Fruit fly (Drosophila melanogaster) whole organism, embryonic: ENCODE results near the gene CG42824.

Source experiments
- Ada2b ChIP-seq: fragments of 200-800 bp; sonication (Bioruptor generic); IDR thresholded peaks from 2 replicates; pipeline ENCODE4 v1.3.6; 2022; ENCODE audit warnings: missing biosample characterization, missing genetic modification characterization
- Asciz ChIP-seq: fragments of 200-800 bp; sonication (Bioruptor generic); optimal IDR thresholded peaks from 2 replicates; lab custom pipeline; 2017; ENCODE audit warnings: missing biosample characterization, mild to moderate bottlenecking, missing genetic modification characterization, missing genetic modification reagents
- Atf3 ChIP-seq: fragments of 200-800 bp; sonication (Bioruptor generic); optimal IDR thresholded peaks from 3 replicates; lab custom pipeline; 2016; ENCODE audit warnings: missing biosample characterization, missing genetic modification characterization
- Atf6 ChIP-seq: fragments of 200-800 bp; sonication (Bioruptor generic); IDR thresholded peaks from 2 replicates; pipeline ENCODE4 v1.3.6; 2022; ENCODE audit warnings: missing biosample characterization, missing genetic modification characterization
- CG10209 ChIP-seq: fragments of 200-800 bp; sonication (Bioruptor generic); optimal IDR thresholded peaks from 3 replicates; lab custom pipeline; 2017; ENCODE audit warnings: missing biosample characterization, mild to moderate bottlenecking, missing genetic modification characterization, missing genetic modification reagents
- CG11085 ChIP-seq: fragments of 200-800 bp; sonication (Bioruptor generic); IDR thresholded peaks from 2 replicates; pipeline ENCODE4 v1.3.6; 2022; ENCODE audit warnings: missing biosample characterization, missing genetic modification characterization
- CG11695 ChIP-seq: fragments of 200-800 bp; sonication (Bioruptor generic); IDR thresholded peaks from 3 replicates; pipeline ENCODE4 v1.3.6; 2022; ENCODE audit warnings: missing biosample characterization, missing genetic modification characterization
- CG12769 ChIP-seq: fragments of 200-800 bp; sonication (Bioruptor generic); optimal IDR thresholded peaks from 2 replicates; lab custom pipeline; 2019; ENCODE audit warnings: missing biosample characterization, mild to moderate bottlenecking, missing genetic modification characterization, moderate library complexity
- CG13287 ChIP-seq: fragments of 200-800 bp; sonication (Bioruptor generic); IDR thresholded peaks from 2 replicates; pipeline ENCODE4 v1.3.6; 2022; ENCODE audit warnings: missing biosample characterization, missing genetic modification characterization; ENCODE audit not compliant: partially characterized antibody
- CG13424 ChIP-seq: fragments of 200-800 bp; sonication (Bioruptor generic); optimal IDR thresholded peaks from 2 replicates; lab custom pipeline; 2019; ENCODE audit warnings: missing biosample characterization, mild to moderate bottlenecking, missing genetic modification characterization, moderate library complexity
- CG14050 ChIP-seq: fragments of 200-800 bp; sonication (Bioruptor generic); IDR thresholded peaks from 3 replicates; pipeline ENCODE4 v1.3.6; 2022; ENCODE audit warnings: missing biosample characterization, missing genetic modification characterization
- CG15011 ChIP-seq: fragments of 200-800 bp; sonication (Bioruptor generic); optimal IDR thresholded peaks from 3 replicates; lab custom pipeline; 2018; ENCODE audit warnings: missing biosample characterization, mild to moderate bottlenecking, missing genetic modification characterization
- CG1529 ChIP-seq: fragments of 200-800 bp; sonication (Bioruptor generic); optimal IDR thresholded peaks from 3 replicates; lab custom pipeline; 2018; ENCODE audit warnings: missing biosample characterization, missing genetic modification characterization
- CG15479 ChIP-seq: fragments of 200-800 bp; sonication (Bioruptor generic); optimal IDR thresholded peaks from 3 replicates; lab custom pipeline; 2019; ENCODE audit warnings: missing biosample characterization, mild to moderate bottlenecking, missing genetic modification characterization, moderate library complexity
- CG16815 ChIP-seq: fragments of 200-800 bp; sonication (Bioruptor generic); optimal IDR thresholded peaks from 3 replicates; lab custom pipeline; 2017; ENCODE audit warnings: missing biosample characterization, mild to moderate bottlenecking, missing genetic modification characterization
- CG16863 ChIP-seq: fragments of 200-800 bp; sonication (Bioruptor generic); optimal IDR thresholded peaks from 3 replicates; lab custom pipeline; 2016; ENCODE audit warnings: missing biosample characterization, missing genetic modification characterization
- CG17385 ChIP-seq: fragments of 200-800 bp; sonication (Bioruptor generic); optimal IDR thresholded peaks from 3 replicates; lab custom pipeline; 2018; ENCODE audit warnings: missing biosample characterization, mild to moderate bottlenecking, missing genetic modification characterization
- CG2116 ChIP-seq: fragments of 200-800 bp; sonication (Bioruptor generic); optimal IDR thresholded peaks from 3 replicates; lab custom pipeline; 2018; ENCODE audit warnings: missing biosample characterization, mild to moderate bottlenecking, missing genetic modification characterization
- CG31224 ChIP-seq: fragments of 200-800 bp; sonication (Bioruptor generic); IDR thresholded peaks from 2 replicates; pipeline ENCODE4 v1.3.6; 2022; ENCODE audit warnings: missing biosample characterization, missing genetic modification characterization
- CG32767 ChIP-seq: fragments of 200-800 bp; sonication (Bioruptor generic); IDR thresholded peaks from 2 replicates; pipeline ENCODE4 v1.3.6; 2022; ENCODE audit warnings: missing biosample characterization, missing genetic modification characterization
- CG34376 ChIP-seq: fragments of 200-800 bp; sonication (Bioruptor generic); optimal IDR thresholded peaks from 2 replicates; lab custom pipeline; 2018; ENCODE audit warnings: missing biosample characterization, mild to moderate bottlenecking, missing genetic modification characterization
- CG7357 ChIP-seq: fragments of 200-800 bp; sonication (Bioruptor generic); IDR thresholded peaks from 3 replicates; pipeline ENCODE4 v1.3.6; 2022; ENCODE audit warnings: missing biosample characterization, missing genetic modification characterization
- CG7556 ChIP-seq: fragments of 200-800 bp; sonication (Bioruptor generic); optimal IDR thresholded peaks from 2 replicates; lab custom pipeline; 2017; ENCODE audit warnings: missing biosample characterization, mild to moderate bottlenecking, missing genetic modification characterization
- CG7745 ChIP-seq: fragments of 200-800 bp; sonication (Bioruptor generic); optimal IDR thresholded peaks from 2 replicates; lab custom pipeline; 2018; ENCODE audit warnings: missing biosample characterization, mild to moderate bottlenecking, missing genetic modification characterization, moderate library complexity
- CG8924 ChIP-seq: fragments of 200-800 bp; optimal IDR thresholded peaks from 3 replicates; lab custom pipeline; 2019; ENCODE audit warnings: missing biosample characterization, mild to moderate bottlenecking, missing genetic modification characterization, moderate library complexity
- CG9609 ChIP-seq: fragments of 200-800 bp; sonication (Bioruptor generic); optimal IDR thresholded peaks from 3 replicates; lab custom pipeline; 2016; ENCODE audit warnings: missing biosample characterization, missing genetic modification characterization
- Dref ChIP-seq: fragments of 200-800 bp; sonication (Bioruptor generic); IDR thresholded peaks from 2 replicates; pipeline ENCODE4 v1.3.6; 2022; ENCODE audit warnings: missing biosample characterization, missing genetic modification characterization
- Ets65A ChIP-seq: fragments of 200-800 bp; sonication (Bioruptor generic); peaks from one replicate; lab custom pipeline; 2016; ENCODE audit warnings: missing biosample characterization, missing genetic modification characterization
- HLH54F ChIP-seq: fragments of 200-800 bp; sonication (Bioruptor generic); optimal IDR thresholded peaks from 3 replicates; lab custom pipeline; 2016; ENCODE audit warnings: missing biosample characterization, missing genetic modification characterization
- Hr39 ChIP-seq: fragments of >200 bp; optimal IDR thresholded peaks from 2 replicates; lab custom pipeline; 2017
- Lim3 ChIP-seq: fragments of 200-800 bp; sonication (Bioruptor generic); IDR thresholded peaks from 2 replicates; pipeline ENCODE4 v1.3.6; 2022; ENCODE audit warnings: missing biosample characterization, missing genetic modification characterization
- NfI ChIP-seq: fragments of 200-800 bp; sonication (Bioruptor generic); optimal IDR thresholded peaks from 3 replicates; lab custom pipeline; 2018; ENCODE audit warnings: missing biosample characterization, mild to moderate bottlenecking, missing genetic modification characterization, moderate library complexity
- Optix ChIP-seq: fragments of 200-800 bp; sonication (Bioruptor generic); IDR thresholded peaks from 3 replicates; pipeline ENCODE4 v1.3.6; 2022; ENCODE audit warnings: missing biosample characterization, missing genetic modification characterization
- aop ChIP-seq: fragments of 200-800 bp; sonication (Bioruptor generic); IDR thresholded peaks from 2 replicates; pipeline ENCODE4 v1.3.6; 2022; ENCODE audit warnings: missing biosample characterization, missing genetic modification characterization
- bowl ChIP-seq: fragments of 200-800 bp; sonication (Bioruptor generic); IDR thresholded peaks from 2 replicates; pipeline ENCODE4 v1.3.6; 2022; ENCODE audit warnings: missing biosample characterization, missing genetic modification characterization
- chm ChIP-seq: fragments of 200-800 bp; sonication (Bioruptor generic); IDR thresholded peaks from 2 replicates; pipeline ENCODE4 v1.3.6; 2022; ENCODE audit warnings: missing biosample characterization, missing genetic modification characterization
- cwo ChIP-seq: fragments of 200-800 bp; sonication (Bioruptor generic); optimal IDR thresholded peaks from 3 replicates; lab custom pipeline; 2017; ENCODE audit warnings: missing biosample characterization, missing genetic modification characterization, mild to moderate bottlenecking, moderate library complexity, missing genetic modification reagents
- gce ChIP-seq: fragments of 200-800 bp; sonication (Bioruptor generic); IDR thresholded peaks from 3 replicates; pipeline ENCODE4 v1.3.6; 2022; ENCODE audit warnings: missing biosample characterization, missing genetic modification characterization
- gro ChIP-seq: fragments of 200-800 bp; sonication (Bioruptor generic); optimal IDR thresholded peaks from 2 replicates; lab custom pipeline; 2016; ENCODE audit warnings: missing biosample characterization, missing genetic modification characterization
- luna ChIP-seq: fragments of 200-800 bp; sonication (Bioruptor generic); optimal IDR thresholded peaks from 2 replicates; lab custom pipeline; 2016; ENCODE audit warnings: missing biosample characterization, missing genetic modification characterization
- maf-S ChIP-seq: fragments of 200-800 bp; sonication (Bioruptor generic); optimal IDR thresholded peaks from 2 replicates; lab custom pipeline; 2016; ENCODE audit warnings: missing biosample characterization, missing genetic modification characterization
- mld ChIP-seq: fragments of 200-800 bp; sonication (Bioruptor generic); IDR thresholded peaks from 3 replicates; pipeline ENCODE4 v1.3.6; 2022; ENCODE audit warnings: missing biosample characterization, missing genetic modification characterization; ENCODE audit not compliant: partially characterized antibody
- pfk ChIP-seq: fragments of 200-800 bp; sonication (Bioruptor generic); optimal IDR thresholded peaks from 2 replicates; lab custom pipeline; 2018; ENCODE audit warnings: missing biosample characterization, mild to moderate bottlenecking, missing genetic modification characterization, moderate library complexity
- rib ChIP-seq: fragments of 200-800 bp; sonication (Bioruptor generic); IDR thresholded peaks from 2 replicates; pipeline ENCODE4 v1.3.6; 2022; ENCODE audit warnings: missing biosample characterization, missing genetic modification characterization
- ro ChIP-seq: fragments of 200-800 bp; sonication (Bioruptor generic); IDR thresholded peaks from 2 replicates; pipeline ENCODE4 v1.3.6; 2022; ENCODE audit warnings: missing biosample characterization, missing genetic modification characterization
- sc ChIP-seq, 3 experiments: fragments of >200 bp in 2 of 3; fragments of 200-800 bp in 1 of 3; sonication (Bioruptor generic) in 1 of 3; optimal IDR thresholded peaks; 2 replicates in 2 of 3; 3 replicates in 1 of 3; lab custom pipeline; 2017; ENCODE audit warnings: mild to moderate bottlenecking in 1 of 3, missing biosample characterization in 1 of 3, missing genetic modification characterization in 1 of 3, missing genetic modification reagents in 1 of 3
- sima ChIP-seq: fragments of 200-800 bp; sonication (Bioruptor generic); optimal IDR thresholded peaks from 2 replicates; lab custom pipeline; 2016; ENCODE audit warnings: missing biosample characterization, missing genetic modification characterization
- slp2 ChIP-seq: fragments of 200-800 bp; sonication (Bioruptor generic); optimal IDR thresholded peaks from 2 replicates; lab custom pipeline; 2016; ENCODE audit warnings: missing biosample characterization, missing genetic modification characterization
- so ChIP-seq: fragments of 200-800 bp; sonication (Bioruptor generic); IDR thresholded peaks from 3 replicates; pipeline ENCODE4 v1.3.6; 2022; ENCODE audit warnings: missing biosample characterization, missing genetic modification characterization
- trh ChIP-seq: fragments of 200-800 bp; sonication (Bioruptor generic); optimal IDR thresholded peaks from 2 replicates; lab custom pipeline; 2016; ENCODE audit warnings: missing biosample characterization, missing genetic modification characterization
- zfh1 ChIP-seq: fragments of 200-800 bp; sonication (Bioruptor generic); IDR thresholded peaks from 3 replicates; pipeline ENCODE4 v1.3.6; 2022; ENCODE audit warnings: missing biosample characterization, missing genetic modification characterization

CG42824 gene

dm6 chr3R:17402434-17402833 lies 3.9 kb downstream of the CG42824 start, which contains the start of gene Sur-8 (continued):
- TF ChIP-seq CG34376 (peak; percentile 39), CG13287 (GFP tag; lab: Robert Waterston, UW) (0 out of 2 replicates have a peak, but pooled peaks have one; percentile 27), ro (no peak), Atf3 (GFP tag; lab: Kevin White, UChicago) (peak; percentile 26), HLH54F (GFP tag; lab: Kevin White, UChicago) (peak; percentile 43), Optix (GFP tag; lab: Robert Waterston, UW) (peak; percentile 75), CG1529 (no peak), bowl (GFP tag; lab: Robert Waterston, UW) (0 out of 2 replicates have a peak, but pooled peaks have one; percentile 5), cwo (GFP tag; lab: Kevin White, UChicago) (no peak), CG15011 (GFP tag; lab: Kevin White, UChicago) (no peak), CG11695 (GFP tag; lab: Robert Waterston, UW) (no peak), CG2116 (GFP tag; lab: Kevin White, UChicago) (peak; percentile 54), CG9609 (GFP tag; lab: Kevin White, UChicago) (peak; percentile 51), sima (GFP tag; lab: Kevin White, UChicago) (no peak), mld (GFP tag; lab: Robert Waterston, UW) (peak; percentile 11; the same call in 1 of the 3 replicates), pfk (no peak), trh (GFP tag; lab: Kevin White, UChicago) (no peak), Atf6 (GFP tag; lab: Robert Waterston, UW) (peak; percentile 60), CG10209 (GFP tag; lab: Kevin White, UChicago) (peak; percentile 54), CG7745 (tag; lab: Kevin White, UChicago) (no peak), CG8924 (no peak), Asciz (GFP tag; lab: Kevin White, UChicago) (no peak), rib (peak; percentile 40; the same call in 1 of the 2 replicates), luna (GFP tag; lab: Kevin White, UChicago) (peak; percentile 48), CG12769 (tag; lab: Kevin White, UChicago) (peak; percentile 64), CG11085 (GFP tag; lab: Robert Waterston, UW) (peak; percentile 66), CG16863 (GFP tag; lab: Kevin White, UChicago) (peak; percentile 65), CG16815 (GFP tag; lab: Kevin White, UChicago) (peak; percentile 14), chm (no peak), Ada2b (peak; percentile 69), Hr39 (lab: Kevin White, UChicago) (no peak), gce (GFP tag; lab: Robert Waterston, UW) (0 out of 3 replicates have a peak, but pooled peaks have one; percentile 15), CG13424 (tag; lab: Kevin White, UChicago) (peak; percentile 0), zfh1 (peak; percentile 86), maf-S (GFP tag; lab: Kevin White, UChicago) (peak; percentile 39), CG17385 (peak; percentile 35), aop (GFP tag; lab: Robert Waterston, UW) (0 out of 2 replicates have a peak, but pooled peaks have one; percentile 14), CG32767 (GFP tag; lab: Robert Waterston, UW) (no peak), CG14050 (GFP tag; lab: Robert Waterston, UW) (peak; percentile 59), CG7556 (no peak), slp2 (GFP tag; lab: Kevin White, UChicago) (peak; percentile 44), gro (GFP tag; lab: Kevin White, UChicago) (no peak), Lim3 (GFP tag; lab: Robert Waterston, UW) (no peak), so (0 out of 3 replicates have a peak, but pooled peaks have one; percentile 58), CG31224 (GFP tag; lab: Robert Waterston, UW) (peak; percentile 47; the same call in 1 of the 2 replicates), Dref (GFP tag; lab: Robert Waterston, UW) (peak; percentile 31), sc (optimal IDR thresholded peaks at IDR 0.05; lab: Kevin White, UChicago) (no peak), sc (GFP tag; optimal IDR thresholded peaks at IDR 0.05; lab: Kevin White, UChicago) (no peak), NfI (GFP tag; lab: Kevin White, UChicago) (peak; percentile 67), Ets65A (GFP tag; lab: Kevin White, UChicago) (peak; percentile 92), CG7357 (GFP tag; lab: Robert Waterston, UW) (peak; percentile 34; the same call in 1 of the 3 replicates), CG15479 (no peak)
